Fruit fly (Drosophila melanogaster): ENCODE measurements around the gene kon.

dm6 chr2L:18481746-18482145 lies 22.0 kb downstream of the kon start:
- TF ChIP-seq Myc (optimal IDR thresholded peaks at IDR 0.05) (no peak), h (optimal IDR thresholded peaks at IDR 0.05) (no peak), Sin3A (optimal IDR thresholded peaks at IDR 0.05) (no peak), psq (optimal IDR thresholded peaks at IDR 0.05) (no peak), insv (optimal IDR thresholded peaks at IDR 0.05) (no peak)
